Worm (Caenorhabditis elegans): ENCODE measurements around the gene D1086.5.
A peak's percentile ranks its signal among the peaks of the same experiment; 100 is the strongest.

Gene D1086.5

ce11 chrV:14100886-14101285, 10.7 kb upstream of the D1086.5 start, which contains the start of gene D1086.12:
TSS of gene D1086.12 (plus strand) at chrV:14101186.
- no peak for TF ChIP-seq cebp-1 (GFP tag; IDR thresholded peaks at IDR 0.05)
- no peak for TF ChIP-seq cebp-1 (tag; optimal IDR thresholded peaks at IDR 0.05)
- TF ChIP-seq ztf-25 (GFP tag; IDR thresholded peaks at IDR 0.05), result no peak
- TF ChIP-seq unc-62 (GFP tag; optimal IDR thresholded peaks at IDR 0.05), result no peak
- TF ChIP-seq Y53F4B.3 (GFP tag; IDR thresholded peaks at IDR 0.05), result no peak
- no peak for TF ChIP-seq let-526 (GFP tag; IDR thresholded peaks at IDR 0.05)
- no peak for TF ChIP-seq ztf-26 (tag; optimal IDR thresholded peaks at IDR 0.05)
- no peak for TF ChIP-seq ZK185.1 (tag; optimal IDR thresholded peaks at IDR 0.05; ENCODE audit: poor library complexity, severe bottlenecking)
- no peak for TF ChIP-seq pha-4 (tag; optimal IDR thresholded peaks at IDR 0.05)
- no peak for TF ChIP-seq madf-6 (GFP tag; IDR thresholded peaks at IDR 0.05)
- no peak for TF ChIP-seq K11D2.4 (GFP tag; IDR thresholded peaks at IDR 0.05)
- no peak for TF ChIP-seq tbx-9 (tag; optimal IDR thresholded peaks at IDR 0.05; ENCODE audit: borderline replicate concordance)
- no peak for TF ChIP-seq nhr-179 (tag; optimal IDR thresholded peaks at IDR 0.05)
- TF ChIP-seq nfya-2 (GFP tag; IDR thresholded peaks at IDR 0.05), result no peak

ce11 chrV:14098519-14098918, 8.4 kb upstream of the D1086.5 start, which contains the start of the genes D1086.2 and D1086.1:
TSS of gene D1086.2 (minus strand) at chrV:14098668.
TSS of gene D1086.1 (plus strand) at chrV:14098858.
- TF ChIP-seq Y79H2A.3 (GFP tag; conservative IDR thresholded peaks at IDR 0.05) (no peak), F57A8.1 (GFP tag; optimal IDR thresholded peaks at IDR 0.05) (no peak), ztf-3 (GFP tag; optimal IDR thresholded peaks at IDR 0.05) (no peak), nfya-2 (GFP tag; IDR thresholded peaks at IDR 0.05) (no peak), Y95B8A.8 (GFP tag; IDR thresholded peaks at IDR 0.05) (no peak), B0261.1 (tag; optimal IDR thresholded peaks at IDR 0.05) (no peak), attf-3 (GFP tag; conservative IDR thresholded peaks at IDR 0.05) (no peak), lsy-27 (tag; optimal IDR thresholded peaks at IDR 0.05; ENCODE audit: borderline replicate concordance, insufficient read depth) (no peak), ztf-28 (GFP tag; IDR thresholded peaks at IDR 0.05) (no peak), attf-6 (GFP tag; IDR thresholded peaks at IDR 0.05) (no peak), hlh-12 (tag; optimal IDR thresholded peaks at IDR 0.05) (no peak)

- TF ChIP-seq pbrm-1 (GFP tag; IDR thresholded peaks at IDR 0.05) (no peak), lin-40 (tag; optimal IDR thresholded peaks at IDR 0.05) (no peak), bed-1 (GFP tag; IDR thresholded peaks at IDR 0.05) (no peak), snpc-1.1 (tag; optimal IDR thresholded peaks at IDR 0.05; ENCODE audit: insufficient read depth) (peak; percentile 78), B0261.1 (tag; optimal IDR thresholded peaks at IDR 0.05) (no peak), attf-6 (GFP tag; IDR thresholded peaks at IDR 0.05) (no peak), snpc-4 (GFP tag; optimal IDR thresholded peaks at IDR 0.05) (peak; percentile 10), snpc-4 (tag; optimal IDR thresholded peaks at IDR 0.05) (peak in 2 of 4 experiments; percentile 77 to 79), Y53F4B.3 (GFP tag; IDR thresholded peaks at IDR 0.05) (no peak), zim-3 (tag; optimal IDR thresholded peaks at IDR 0.05) (no peak), lin-26 (GFP tag; IDR thresholded peaks at IDR 0.05) (no peak), Y67H2A.10 (GFP tag; conservative IDR thresholded peaks at IDR 0.05) (no peak), cebp-1 (GFP tag; IDR thresholded peaks at IDR 0.05) (no peak), cebp-1 (tag; optimal IDR thresholded peaks at IDR 0.05) (no peak)
Measured at ce11 chrV:14097358-14097757, 7.2 kb upstream of the D1086.5 start.

- no peak for TF ChIP-seq dpl-1 (GFP tag; optimal IDR thresholded peaks at IDR 0.05)
Measured at ce11 chrV:14094953-14095352, 4.8 kb upstream of the D1086.5 start.

Data from whole organism, young adult.